Fruit fly (Drosophila melanogaster): ENCODE measurements around the gene Rsod.

dm6 chr3R:30209648-30210047 is 38.6 kb upstream of the Rsod start, which contains the start of gene Anp:
- no peak for TF ChIP-seq CG8478 (optimal IDR thresholded peaks at IDR 0.05)
- no peak for TF ChIP-seq CTCF (optimal IDR thresholded peaks at IDR 0.05)

Data from S2 (cell line).